Worm (Caenorhabditis elegans) whole organism, mixed stage, embryonic: ENCODE measurements around the gene npax-2.
A peak's percentile ranks its signal among the peaks of the same experiment; 100 is the strongest.

Source experiments
- blmp-1 ChIP-seq: fragments of 150-350 bp; optimal IDR thresholded peaks from 2 replicates; lab custom pipeline; 2014; ENCODE audit warnings: missing biosample characterization, missing genetic modification characterization
- ceh-43 ChIP-seq: fragments of 200-800 bp; sonication (Bioruptor generic); optimal IDR thresholded peaks from 2 replicates; lab custom pipeline; 2018; ENCODE audit warnings: mild to moderate bottlenecking, missing genetic modification characterization, moderate library complexity, missing compliant biosample characterization
- drap-1 ChIP-seq: fragments of 200-800 bp; sonication (Bioruptor generic); optimal IDR thresholded peaks from 3 replicates; lab custom pipeline; 2018; ENCODE audit warnings: mild to moderate bottlenecking, missing genetic modification characterization, missing compliant biosample characterization
- elt-1 ChIP-seq: sonication (generic microtip); optimal IDR thresholded peaks from 2 replicates; lab custom pipeline; 2017; ENCODE audit warnings: missing genetic modification characterization, mild to moderate bottlenecking, missing compliant biosample characterization, antibody characterized with exemption, moderate library complexity, borderline replicate concordance; ENCODE audit not compliant: insufficient read depth
- elt-3 ChIP-seq: fragments of 150-350 bp; optimal IDR thresholded peaks from 2 replicates; lab custom pipeline; 2014; ENCODE audit warnings: missing biosample characterization, missing genetic modification characterization
- lin-32 ChIP-seq: fragments of 200-800 bp; sonication (Bioruptor generic); optimal IDR thresholded peaks from 2 replicates; lab custom pipeline; 2018; ENCODE audit warnings: mild to moderate bottlenecking, missing genetic modification characterization, missing compliant biosample characterization
- mep-1 ChIP-seq: fragments of 150-350 bp; optimal IDR thresholded peaks from 2 replicates; lab custom pipeline; 2017; ENCODE audit warnings: missing biosample characterization, missing genetic modification reagents, missing genetic modification characterization, inconsistent platforms
- nhr-28 ChIP-seq: fragments of 150-350 bp; optimal IDR thresholded peaks from 2 replicates; lab custom pipeline; 2014; ENCODE audit warnings: missing biosample characterization, missing genetic modification characterization
- nhr-76 ChIP-seq: sonication (generic microtip); optimal IDR thresholded peaks from 2 replicates; lab custom pipeline; 2017; ENCODE audit warnings: missing biosample characterization, missing genetic modification characterization
- sem-2 ChIP-seq: fragments of 200-800 bp; sonication (Bioruptor generic); optimal IDR thresholded peaks from 2 replicates; lab custom pipeline; 2018; ENCODE audit warnings: mild to moderate bottlenecking, missing genetic modification characterization, missing compliant biosample characterization
- unc-39 ChIP-seq: fragments of 150-350 bp; optimal IDR thresholded peaks from 2 replicates; lab custom pipeline; 2014; ENCODE audit warnings: missing biosample characterization, missing genetic modification characterization
- unc-62 ChIP-seq: fragments of 150-350 bp; optimal IDR thresholded peaks from 2 replicates; lab custom pipeline; 2014; ENCODE audit warnings: missing biosample characterization, missing genetic modification reagents, missing genetic modification characterization
- ztf-11 ChIP-seq: fragments of 150-350 bp; optimal IDR thresholded peaks from 2 replicates; lab custom pipeline; 2014; ENCODE audit warnings: missing biosample characterization, missing genetic modification characterization

DNA sequence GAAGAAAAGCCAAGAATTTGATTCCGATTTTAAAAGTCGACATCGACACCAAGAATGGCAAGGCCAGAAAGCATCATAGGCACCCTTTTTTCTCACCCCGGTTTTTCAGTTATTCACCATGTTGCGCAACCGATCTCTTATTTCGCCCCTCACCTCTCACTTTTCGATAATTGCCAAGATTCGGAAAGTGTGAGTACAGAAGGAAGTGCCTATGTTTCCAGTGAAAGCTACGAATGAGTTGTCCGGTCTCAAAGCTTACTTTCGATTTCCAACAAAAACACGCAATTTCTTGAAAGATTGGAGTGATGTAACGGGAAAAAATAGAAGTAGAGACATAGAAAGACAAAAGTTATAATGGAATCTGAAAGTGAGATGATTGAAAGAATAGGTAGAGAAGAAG lies 3.9 kb upstream of the npax-2 start:
- no peak for TF ChIP-seq lin-32
- TF ChIP-seq drap-1 (GFP tag; lab: Kevin White, UChicago) = no peak
- TF ChIP-seq nhr-28 (tag; lab: Kevin White, UChicago) = no peak
- TF ChIP-seq mep-1 (tag; lab: Kevin White, UChicago) = no peak
- TF ChIP-seq sem-2 (GFP tag; lab: Kevin White, UChicago) = no peak
- no peak for TF ChIP-seq unc-39 (tag; lab: Kevin White, UChicago)
- no peak for TF ChIP-seq ztf-11
- no peak for TF ChIP-seq ceh-43 (GFP tag; lab: Kevin White, UChicago)
- TF ChIP-seq unc-62 = no peak
- TF ChIP-seq nhr-76 = no peak
- no peak for TF ChIP-seq elt-1
- peak; percentile 19 for TF ChIP-seq blmp-1 (tag; lab: Kevin White, UChicago)
- TF ChIP-seq elt-3 = no peak
